Worm (Caenorhabditis elegans) whole organism, young adult: ENCODE measurements around the gene F20A1.2.

Source experiments
- T26A5.8 ChIP-seq: sonication (generic microtip); optimal IDR thresholded peaks from 2 replicates; lab custom pipeline; 2016; ENCODE audit warnings: missing genetic modification characterization, missing compliant biosample characterization
- atf-7 ChIP-seq: sonication (generic microtip); optimal IDR thresholded peaks from 2 replicates; lab custom pipeline; 2017; ENCODE audit warnings: mild to moderate bottlenecking, missing genetic modification characterization, missing compliant biosample characterization
- ceh-91 ChIP-seq: fragments of 200-800 bp; sonication (Bioruptor generic); IDR thresholded peaks from 2 replicates; pipeline ENCODE4 v1.3.6; 2022; ENCODE audit warnings: missing genetic modification reagents, missing genetic modification characterization, missing compliant biosample characterization
- dpl-1 ChIP-seq: fragments of 150-350 bp; optimal IDR thresholded peaks from 2 replicates; lab custom pipeline; 2014; ENCODE audit warnings: missing biosample characterization, missing genetic modification reagents, missing genetic modification characterization
- lag-1 ChIP-seq: fragments of 200-800 bp; sonication (Bioruptor generic); IDR thresholded peaks from 2 replicates; pipeline ENCODE4 v1.3.6; 2022; ENCODE audit warnings: missing genetic modification reagents, missing genetic modification characterization, missing compliant biosample characterization
- lsy-27 ChIP-seq: sonication (generic microtip); optimal IDR thresholded peaks from 2 replicates; lab custom pipeline; 2017; ENCODE audit warnings: missing genetic modification characterization, mild to moderate bottlenecking, missing compliant biosample characterization, antibody characterized with exemption, missing genotype, borderline replicate concordance; ENCODE audit not compliant: insufficient read depth
- unc-62 ChIP-seq: fragments of 150-350 bp; optimal IDR thresholded peaks from 2 replicates; lab custom pipeline; 2014; ENCODE audit warnings: missing biosample characterization, missing genetic modification reagents, missing genetic modification characterization
- ztf-6 ChIP-seq: fragments of 200-800 bp; sonication (Bioruptor generic); IDR thresholded peaks from 2 replicates; pipeline ENCODE4 v1.3.6; 2022; ENCODE audit warnings: missing genetic modification reagents, missing genetic modification characterization, missing compliant biosample characterization

DNA sequence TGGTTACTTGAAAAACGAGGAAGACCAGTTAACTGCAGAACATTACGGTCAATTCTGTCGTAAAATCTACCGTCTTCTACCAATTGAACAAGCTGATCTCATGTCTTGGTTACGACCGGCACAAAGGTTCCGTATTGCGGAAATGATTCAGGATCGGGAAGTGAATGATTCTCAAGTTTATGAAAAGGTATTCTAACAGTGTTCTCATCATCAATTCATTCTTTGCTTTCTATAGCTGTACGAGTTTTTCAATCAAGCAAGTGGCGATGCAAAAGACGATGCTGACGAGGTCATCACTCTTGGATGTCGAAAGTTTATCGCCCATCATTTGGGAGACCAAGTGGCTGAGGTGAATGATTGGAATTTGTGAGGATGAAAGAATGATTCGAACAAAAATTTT lies 41.2 kb downstream of the F20A1.2 start:
- TF ChIP-seq dpl-1 (GFP tag; lab: Kevin White, UChicago) = no peak
- TF ChIP-seq atf-7 (tag; lab: Kevin White, UChicago) = no peak
- TF ChIP-seq lag-1 (GFP tag; lab: Robert Waterston, UW) = no peak
- TF ChIP-seq ceh-91 (GFP tag; lab: Robert Waterston, UW) = no peak
- no peak for TF ChIP-seq T26A5.8
- no peak for TF ChIP-seq unc-62 (GFP tag; lab: Kevin White, UChicago)
- TF ChIP-seq lsy-27 (tag; lab: Kevin White, UChicago) = no peak
- no peak for TF ChIP-seq ztf-6 (GFP tag; lab: Robert Waterston, UW)
